Fruit fly (Drosophila melanogaster): Measurements from ENCODE around the gene CG10031.

DNA sequence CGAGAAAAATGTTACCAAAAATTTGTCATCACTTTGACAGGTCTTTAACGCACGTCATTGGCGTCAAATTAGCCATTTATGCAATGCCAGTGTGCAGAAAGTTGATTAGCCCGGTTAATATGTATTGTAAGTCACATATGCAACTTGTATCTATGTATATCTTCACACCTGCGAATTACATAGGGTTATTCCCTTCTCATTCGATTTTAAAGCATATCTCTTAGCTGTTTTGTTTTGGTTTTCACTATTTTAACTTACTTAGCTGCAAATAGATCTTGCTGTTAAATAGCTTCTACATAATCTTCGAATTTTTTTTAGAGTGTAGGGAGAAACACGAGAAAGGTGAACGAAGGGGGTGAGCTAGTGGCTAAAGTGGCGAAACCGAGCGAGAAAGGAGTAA, 32.2 kb upstream of the CG10031 start:
- TF ChIP-seq CTCF (optimal IDR thresholded peaks at IDR 0.05) = no peak
- no peak for TF ChIP-seq CG8478 (optimal IDR thresholded peaks at IDR 0.05)

All from S2 (cell line).